Fruit fly (Drosophila melanogaster): ENCODE results near the gene CG15283.

dm6 chr2L:14491686-14492085, 41.0 kb upstream of the CG15283 start:
- TF ChIP-seq Hr96 (GFP tag; optimal IDR thresholded peaks at IDR 0.05), result no peak
- no peak for TF ChIP-seq Crg-1 (GFP tag; optimal IDR thresholded peaks at IDR 0.05)
- no peak for TF ChIP-seq CG14711 (tag; optimal IDR thresholded peaks at IDR 0.05)
- TF ChIP-seq Mnt (GFP tag; optimal IDR thresholded peaks at IDR 0.05), result no peak
- TF ChIP-seq tj (GFP tag; optimal IDR thresholded peaks at IDR 0.05), result no peak
